Worm (Caenorhabditis elegans): ENCODE data around the gene F54F2.7.

DNA sequence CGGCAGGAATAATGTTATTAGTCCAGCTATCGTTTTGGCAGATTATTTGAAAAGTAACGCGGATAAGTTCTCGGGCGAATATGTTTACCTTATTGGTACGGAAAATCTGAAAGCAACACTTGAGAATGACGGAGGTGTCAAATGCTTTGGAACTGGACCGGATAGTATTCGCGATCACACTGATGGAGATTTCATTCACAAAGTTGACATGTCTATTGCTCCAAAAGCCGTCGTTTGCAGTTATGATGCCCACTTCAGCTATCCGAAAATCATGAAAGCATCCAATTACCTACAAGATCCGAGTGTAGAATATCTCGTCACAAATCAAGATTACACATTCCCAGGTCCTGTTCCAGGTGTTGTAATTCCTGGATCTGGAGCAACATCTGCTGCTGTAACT lies 33.8 kb downstream of the F54F2.7 start:
- TF ChIP-seq him-1 (tag; optimal IDR thresholded peaks at IDR 0.05), result no peak
- TF ChIP-seq bed-1 (GFP tag; IDR thresholded peaks at IDR 0.05), result no peak
- no peak for TF ChIP-seq cebp-2 (GFP tag; IDR thresholded peaks at IDR 0.05)
- TF ChIP-seq unc-62 (GFP tag; optimal IDR thresholded peaks at IDR 0.05), result no peak
- TF ChIP-seq akir-1 (GFP tag; optimal IDR thresholded peaks at IDR 0.05), result no peak
- no peak for TF ChIP-seq B0336.3 (GFP tag; IDR thresholded peaks at IDR 0.05)
- TF ChIP-seq bed-2 (GFP tag; IDR thresholded peaks at IDR 0.05), result no peak
- TF ChIP-seq C17E4.6 (GFP tag; IDR thresholded peaks at IDR 0.05), result no peak
- no peak for TF ChIP-seq hmg-1.2 (GFP tag; IDR thresholded peaks at IDR 0.05)
- no peak for TF ChIP-seq ztf-25 (GFP tag; IDR thresholded peaks at IDR 0.05)
- TF ChIP-seq egl-18 (GFP tag; IDR thresholded peaks at IDR 0.05), result no peak
- no peak for TF ChIP-seq T07F8.4 (tag; optimal IDR thresholded peaks at IDR 0.05)
- no peak for TF ChIP-seq aptf-3 (GFP tag; IDR thresholded peaks at IDR 0.05)
